Fruit fly (Drosophila melanogaster): ENCODE measurements around the gene Atac2.

dm6 chr2L:18652663-18653327, 40.7 kb upstream of the Atac2 start, which contains the start of gene Cyp310a1:
- TF ChIP-seq OdsH (GFP tag; optimal IDR thresholded peaks at IDR 0.05) (no peak), br (GFP tag; optimal IDR thresholded peaks at IDR 0.05) (no peak), HLH106 (tag; optimal IDR thresholded peaks at IDR 0.05) (no peak), pan (optimal IDR thresholded peaks at IDR 0.05) (no peak), Dif (GFP tag; optimal IDR thresholded peaks at IDR 0.05; ENCODE audit: partially characterized antibody) (no peak), Dfd (GFP tag; optimal IDR thresholded peaks at IDR 0.05) (no peak), usp (GFP tag; optimal IDR thresholded peaks at IDR 0.05) (no peak), Myc (optimal IDR thresholded peaks at IDR 0.05) (no peak), lola (GFP tag; optimal IDR thresholded peaks at IDR 0.05) (no peak), foxo (GFP tag; optimal IDR thresholded peaks at IDR 0.05) (no peak)

Measured in whole organism, wandering third instar larva.